Fruit fly (Drosophila melanogaster): Measurements from ENCODE around the gene grp.

dm6 chr2L:16657467-16657866 is 22.4 kb upstream of the grp start:
- TF ChIP-seq Dip3 (GFP tag; optimal IDR thresholded peaks at IDR 0.05) = no peak
- no peak for TF ChIP-seq gsb (GFP tag; IDR thresholded peaks at IDR 0.05)
- TF ChIP-seq ttk (GFP tag; IDR thresholded peaks at IDR 0.05) = no peak
- no peak for TF ChIP-seq CG10431 (GFP tag; optimal IDR thresholded peaks at IDR 0.05)
- no peak for TF ChIP-seq Awh (GFP tag; IDR thresholded peaks at IDR 0.05)
- TF ChIP-seq Doc3 (GFP tag; IDR thresholded peaks at IDR 0.05; ENCODE audit: partially characterized antibody) = no peak
- TF ChIP-seq gcm2 (GFP tag; optimal IDR thresholded peaks at IDR 0.05) = no peak
- no peak for TF ChIP-seq lov (optimal IDR thresholded peaks at IDR 0.05)
- TF ChIP-seq lov (GFP tag; IDR thresholded peaks at IDR 0.05) = no peak
- no peak for TF ChIP-seq CG17829 (tag; optimal IDR thresholded peaks at IDR 0.05)
- no peak for TF ChIP-seq chm (GFP tag; IDR thresholded peaks at IDR 0.05)
- TF ChIP-seq schlank (tag; optimal IDR thresholded peaks at IDR 0.05) = no peak
- TF ChIP-seq CG31388 (GFP tag; optimal IDR thresholded peaks at IDR 0.05) = no peak
- no peak for TF ChIP-seq CG6813 (GFP tag; optimal IDR thresholded peaks at IDR 0.05)
- TF ChIP-seq CG17186 (GFP tag; optimal IDR thresholded peaks at IDR 0.05) = no peak
